Worm (Caenorhabditis elegans): ENCODE measurements around the gene B0478.3.

- no peak for TF ChIP-seq nhr-76 (tag; optimal IDR thresholded peaks at IDR 0.05)
- no peak for TF ChIP-seq lsy-12 (tag; optimal IDR thresholded peaks at IDR 0.05)
- TF ChIP-seq ama-1 (optimal IDR thresholded peaks at IDR 0.05) = no peak
- no peak for TF ChIP-seq nhr-28 (tag; optimal IDR thresholded peaks at IDR 0.05)
- no peak for TF ChIP-seq snpc-4 (tag; optimal IDR thresholded peaks at IDR 0.05)
- no peak for TF ChIP-seq nhr-11 (tag; optimal IDR thresholded peaks at IDR 0.05)
- TF ChIP-seq lin-15B (tag; optimal IDR thresholded peaks at IDR 0.05) = no peak
- no peak for TF ChIP-seq R02D3.7 (tag; optimal IDR thresholded peaks at IDR 0.05)
- TF ChIP-seq nhr-237 (tag; optimal IDR thresholded peaks at IDR 0.05) = no peak
- TF ChIP-seq ceh-82 (tag; optimal IDR thresholded peaks at IDR 0.05) = no peak
These were observed 20.3 kb upstream of the B0478.3 start for ce11 chrIV:6984449-6985380.

Data from whole organism, L3 larva.